Fruit fly (Drosophila melanogaster) whole organism: ENCODE results near the gene Eo.

ENCODE experiments used
- CG8478 ChIP-seq: fragments of >200 bp; optimal IDR thresholded peaks from 2 replicates; lab custom pipeline; 2018; ENCODE audit warnings: inconsistent platforms
- Dll ChIP-seq: fragments of >200 bp; optimal IDR thresholded peaks from 2 replicates; lab custom pipeline; 2017
- EcR ChIP-seq, 2 experiments: fragments of >200 bp; optimal IDR thresholded peaks; 2 replicates each; lab custom pipeline; 2017; ENCODE audit warnings: missing biosample characterization in 2 of 2, missing genetic modification characterization in 2 of 2, missing genetic modification reagents in 2 of 2
- pan ChIP-seq: fragments of >200 bp; optimal IDR thresholded peaks from 2 replicates; lab custom pipeline; 2017
- psq ChIP-seq: fragments of >200 bp; optimal IDR thresholded peaks from 2 replicates; lab custom pipeline; 2017
- usp ChIP-seq: fragments of >200 bp; optimal IDR thresholded peaks from 2 replicates; lab custom pipeline; 2017; ENCODE audit warnings: missing biosample characterization, missing genetic modification characterization, mixed read lengths

The Eo gene

dm6 chrX:14909051-14909450 lies 9.5 kb downstream of the Eo start:
- no peak for TF ChIP-seq psq
- no peak for TF ChIP-seq pan (lab: Kevin White, UChicago)
- TF ChIP-seq CG8478 (lab: Kevin White, UChicago), result no peak
- no peak for TF ChIP-seq Dll (lab: Kevin White, UChicago)
- TF ChIP-seq usp (GFP tag; lab: Kevin White, UChicago), result no peak
- no peak for TF ChIP-seq EcR (GFP tag; optimal IDR thresholded peaks at IDR 0.05; lab: Kevin White, UChicago)

dm6 chrX:14905499-14906044 lies 13.0 kb downstream of the Eo start, which contains the start of gene CG9512:
Gene CG9512 (minus strand): TSS chrX:14905549.
- TF ChIP-seq Dll (lab: Kevin White, UChicago), result no peak
- no peak for TF ChIP-seq pan (lab: Kevin White, UChicago)
- TF ChIP-seq EcR (GFP tag; optimal IDR thresholded peaks at IDR 0.05; lab: Kevin White, UChicago), result no peak
- no peak for TF ChIP-seq usp (GFP tag; lab: Kevin White, UChicago)
- TF ChIP-seq psq, result no peak
- no peak for TF ChIP-seq CG8478 (lab: Kevin White, UChicago)

DNA sequence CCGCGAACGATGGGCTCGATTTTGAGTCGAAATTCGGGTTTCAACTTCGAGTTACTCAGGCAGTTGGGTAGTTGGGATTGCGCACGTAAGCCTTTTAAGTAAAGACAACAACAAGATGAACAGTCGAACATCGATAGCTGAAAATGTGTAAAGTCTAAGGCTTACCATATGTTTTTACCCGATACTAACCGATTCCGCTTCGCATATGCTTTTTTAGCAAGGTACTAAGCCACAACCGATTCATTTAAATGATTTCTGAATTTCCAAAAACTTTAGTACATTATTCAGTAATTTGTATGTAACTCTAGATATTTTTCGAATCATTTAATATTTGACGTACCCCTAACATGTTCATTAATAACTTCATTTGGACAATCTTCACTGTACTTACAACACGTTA lies 21.0 kb downstream of the Eo start:
- TF ChIP-seq usp (GFP tag; lab: Kevin White, UChicago) (no peak), CG8478 (lab: Kevin White, UChicago) (no peak), pan (lab: Kevin White, UChicago) (no peak), psq (no peak), EcR (GFP tag; optimal IDR thresholded peaks at IDR 0.05; lab: Kevin White, UChicago) (no peak), Dll (lab: Kevin White, UChicago) (no peak)

DNA sequence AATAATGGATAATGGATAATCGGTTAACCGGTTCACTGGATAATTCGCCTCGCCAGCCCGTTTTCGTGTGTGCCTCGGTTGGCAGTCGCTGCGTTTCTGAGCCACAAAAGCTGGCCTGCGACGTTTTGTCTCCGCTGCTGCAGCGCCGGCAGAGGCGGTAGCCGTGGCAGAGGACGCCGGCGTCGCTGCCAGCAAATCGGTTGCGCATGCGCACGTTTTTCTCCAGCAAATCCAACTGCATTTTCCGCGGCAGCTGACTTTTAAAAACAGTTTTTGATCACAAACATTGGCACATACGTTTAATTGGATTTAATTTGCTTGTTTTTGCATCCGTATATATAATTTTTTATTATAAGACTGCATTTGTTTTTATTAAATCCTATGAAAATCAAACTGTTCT lies 21.8 kb downstream of the Eo start, which contains the start of gene CG9514:
CG9514 (minus strand) TSS at position 101 of the 400 bp plus-strand sequence.
- no peak for TF ChIP-seq usp (GFP tag; lab: Kevin White, UChicago)
- TF ChIP-seq EcR (GFP tag; optimal IDR thresholded peaks at IDR 0.05; lab: Kevin White, UChicago), result no peak
- TF ChIP-seq CG8478 (lab: Kevin White, UChicago), result no peak
- no peak for TF ChIP-seq pan (lab: Kevin White, UChicago)
- no peak for TF ChIP-seq psq
- no peak for TF ChIP-seq Dll (lab: Kevin White, UChicago)

DNA sequence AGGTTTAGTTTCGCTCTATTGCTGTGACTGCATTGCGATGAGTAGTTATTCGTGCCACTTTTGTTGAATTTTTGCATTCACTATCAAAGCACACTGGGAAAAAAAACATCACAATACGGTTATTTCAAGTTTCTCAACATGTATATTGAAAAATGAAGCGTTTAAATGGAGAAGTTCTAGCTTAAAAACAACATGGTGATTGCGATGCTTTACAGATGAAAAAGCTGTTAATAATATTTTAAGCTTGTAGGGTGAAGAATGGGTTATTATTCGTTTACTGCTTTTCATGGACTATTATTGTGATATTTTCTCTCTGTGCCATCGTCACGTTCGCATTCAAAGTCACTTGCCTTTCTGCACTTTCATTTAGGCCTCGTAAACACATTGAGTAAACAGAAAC lies 22.3 kb downstream of the Eo start:
- no peak for TF ChIP-seq CG8478 (lab: Kevin White, UChicago)
- no peak for TF ChIP-seq pan (lab: Kevin White, UChicago)
- TF ChIP-seq EcR (GFP tag; optimal IDR thresholded peaks at IDR 0.05; lab: Kevin White, UChicago), result no peak
- TF ChIP-seq usp (GFP tag; lab: Kevin White, UChicago), result no peak
- TF ChIP-seq psq, result no peak
- no peak for TF ChIP-seq Dll (lab: Kevin White, UChicago)

dm6 chrX:14893872-14894271 lies 24.7 kb downstream of the Eo start:
- no peak for TF ChIP-seq CG8478 (lab: Kevin White, UChicago)
- no peak for TF ChIP-seq usp (GFP tag; lab: Kevin White, UChicago)
- TF ChIP-seq pan (lab: Kevin White, UChicago), result no peak
- no peak for TF ChIP-seq psq
- no peak for TF ChIP-seq EcR (GFP tag; optimal IDR thresholded peaks at IDR 0.05; lab: Kevin White, UChicago)
- TF ChIP-seq Dll (lab: Kevin White, UChicago), result no peak

- TF ChIP-seq psq (no peak), CG8478 (lab: Kevin White, UChicago) (no peak), pan (lab: Kevin White, UChicago) (no peak), Dll (lab: Kevin White, UChicago) (no peak), EcR (GFP tag; optimal IDR thresholded peaks at IDR 0.05; lab: Kevin White, UChicago) (no peak), usp (GFP tag; lab: Kevin White, UChicago) (no peak)
These were observed 26.3 kb downstream of the Eo start for dm6 chrX:14892303-14892702.

- TF ChIP-seq Dll (lab: Kevin White, UChicago) (no peak), usp (GFP tag; lab: Kevin White, UChicago) (no peak), pan (lab: Kevin White, UChicago) (no peak), CG8478 (lab: Kevin White, UChicago) (no peak), EcR (GFP tag; optimal IDR thresholded peaks at IDR 0.05; lab: Kevin White, UChicago) (no peak), psq (no peak)
These were observed 33.0 kb downstream of the Eo start for dm6 chrX:14885554-14885953.

dm6 chrX:14883993-14884392 lies 34.6 kb downstream of the Eo start:
- TF ChIP-seq pan (lab: Kevin White, UChicago) (no peak), usp (GFP tag; lab: Kevin White, UChicago) (no peak)

DNA sequence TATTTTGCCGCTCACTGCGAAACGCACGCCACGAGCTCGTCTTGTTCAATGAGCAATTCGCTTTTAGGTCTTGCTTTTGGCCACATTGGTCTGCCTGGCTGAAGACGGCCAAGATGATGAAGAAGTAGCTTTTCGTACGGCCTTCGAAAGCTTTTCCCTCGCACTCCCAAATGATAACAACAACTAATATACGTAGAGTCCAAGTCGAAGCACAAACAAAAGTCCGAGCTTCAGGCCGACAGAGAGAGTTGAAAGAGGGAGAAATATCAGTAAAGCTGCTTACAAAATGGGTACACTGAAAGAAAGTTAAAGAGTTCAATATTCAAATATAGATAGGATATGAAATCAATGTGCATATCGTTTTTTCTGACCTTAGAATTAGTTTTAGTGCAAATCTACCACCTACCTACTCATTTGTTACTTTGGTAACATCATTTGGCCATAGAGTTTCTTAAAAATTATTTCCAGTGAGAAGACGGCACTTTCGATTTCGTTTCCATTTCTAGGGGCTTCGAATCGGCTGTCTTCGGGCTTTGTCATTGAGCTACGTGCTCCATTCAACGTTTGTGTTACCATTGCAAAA lies 36.0 kb downstream of the Eo start, which contains the start of the genes CG45064 and CG45065:
CG45064 (minus strand) TSS at position 51 of the 583 bp plus-strand sequence.
CG45065 (minus strand) TSS at position 51 of the 583 bp plus-strand sequence.
- no peak for TF ChIP-seq pan (lab: Kevin White, UChicago)
- no peak for TF ChIP-seq CG8478 (lab: Kevin White, UChicago)
- TF ChIP-seq Dll (lab: Kevin White, UChicago), result no peak
- no peak for TF ChIP-seq EcR (GFP tag; optimal IDR thresholded peaks at IDR 0.05; lab: Kevin White, UChicago)
- TF ChIP-seq psq, result no peak

dm6 chrX:14878917-14879316 lies 39.7 kb downstream of the Eo start:
- TF ChIP-seq Dll (lab: Kevin White, UChicago) (no peak), CG8478 (lab: Kevin White, UChicago) (no peak), pan (lab: Kevin White, UChicago) (no peak), usp (GFP tag; lab: Kevin White, UChicago) (no peak), psq (no peak), EcR (GFP tag; optimal IDR thresholded peaks at IDR 0.05; lab: Kevin White, UChicago) (no peak)

- TF ChIP-seq pan (lab: Kevin White, UChicago) (no peak), CG8478 (lab: Kevin White, UChicago) (no peak), psq (no peak), Dll (lab: Kevin White, UChicago) (no peak), EcR (GFP tag; optimal IDR thresholded peaks at IDR 0.05; lab: Kevin White, UChicago) (no peak), usp (GFP tag; lab: Kevin White, UChicago) (no peak)
These were observed 47.6 kb downstream of the Eo start, which contains the start of gene CG9518 for dm6 chrX:14871028-14871427. Gene CG9518 (minus strand): TSS chrX:14871181.
